Worm (Caenorhabditis elegans): ENCODE data around the gene Y38F1A.2.

DNA sequence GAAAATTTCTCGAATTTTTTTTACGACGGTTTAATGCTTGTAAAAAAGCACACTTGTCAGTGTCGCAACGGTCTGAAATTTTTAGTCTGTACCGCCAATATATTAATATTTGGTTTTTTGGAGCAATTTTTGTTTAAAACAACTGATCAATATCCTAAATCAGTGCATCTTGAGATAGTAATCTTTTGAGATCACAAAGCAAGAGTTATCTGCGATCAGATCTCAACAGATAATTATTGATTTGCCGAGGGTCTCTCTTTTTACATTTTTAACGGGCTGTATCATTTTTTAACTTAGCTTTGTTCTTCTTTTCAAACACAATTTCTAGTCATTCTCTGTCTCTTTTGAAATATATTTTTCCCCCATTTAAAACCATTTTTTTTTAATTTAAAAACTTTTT lies 10.4 kb downstream of the Y38F1A.2 start:
- TF ChIP-seq tab-1 (GFP tag; IDR thresholded peaks at IDR 0.05) (no peak), klf-2 (GFP tag; conservative IDR thresholded peaks at IDR 0.05) (no peak), flt-1 (GFP tag; IDR thresholded peaks at IDR 0.05) (no peak), ztf-29 (GFP tag; IDR thresholded peaks at IDR 0.05) (no peak)

All from whole organism, midembryonic.